Fruit fly (Drosophila melanogaster): Measurements from ENCODE around the gene CG12078.

DNA sequence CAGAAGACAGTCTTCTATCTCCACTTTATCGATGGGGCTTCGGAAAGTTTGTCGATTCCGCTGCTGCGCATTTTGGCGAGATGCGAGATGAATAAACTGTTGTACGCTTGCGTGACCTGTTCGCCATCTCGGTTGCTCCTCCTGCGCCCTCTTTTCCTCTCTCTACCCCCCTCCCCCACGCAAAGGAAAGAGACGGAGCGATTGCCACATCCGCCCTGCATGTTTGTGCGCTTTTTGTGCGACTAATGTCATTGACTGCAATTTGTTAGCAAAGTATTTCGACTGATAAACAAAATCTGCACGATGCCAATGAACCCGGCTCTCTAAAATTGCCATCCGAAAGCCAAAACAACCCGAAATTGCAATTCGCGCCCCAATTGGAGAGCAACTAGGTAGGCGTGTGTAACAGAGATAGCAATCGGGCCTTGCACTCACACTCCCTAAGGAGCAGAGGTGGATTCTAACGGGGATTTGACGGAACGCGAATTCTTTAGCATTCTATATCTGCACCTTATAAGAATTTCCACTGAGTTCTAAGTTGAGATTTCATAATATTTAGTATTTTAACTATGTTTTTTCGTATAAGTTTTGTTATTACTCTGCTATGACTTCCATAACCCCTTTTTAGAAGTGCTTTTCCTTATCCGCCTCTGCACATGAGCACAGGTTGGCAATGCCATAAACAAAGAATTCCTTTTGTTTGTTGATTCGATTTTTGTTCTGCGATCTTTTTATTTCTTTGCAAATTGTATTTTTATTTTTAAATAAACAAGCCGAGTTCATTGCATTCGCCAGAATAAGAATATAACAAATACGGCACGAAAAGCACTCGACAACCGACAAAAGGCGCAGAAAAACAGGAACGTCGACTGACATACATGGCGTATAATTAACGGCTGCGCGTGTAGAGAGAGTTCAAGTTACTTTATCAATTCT is 3.3 kb upstream of the CG12078 start, which contains the start of gene CG43389:
- TF ChIP-seq Crg-1 (GFP tag; optimal IDR thresholded peaks at IDR 0.05) (no peak), kay (GFP tag; ENCODE audit: borderline replicate concordance) (no peak), CG7045 (GFP tag; optimal IDR thresholded peaks at IDR 0.05) (no peak), ovo (GFP tag; optimal IDR thresholded peaks at IDR 0.05) (no peak), CG1620 (GFP tag; optimal IDR thresholded peaks at IDR 0.05) (no peak), CG33017 (tag; optimal IDR thresholded peaks at IDR 0.05) (no peak)

All from whole organism, adult.